Worm (Caenorhabditis elegans) whole organism, L2 larva: ENCODE measurements around the gene srj-54.

ENCODE experiments used
- C34F6.9 ChIP-seq: fragments of 150-350 bp; optimal IDR thresholded peaks from 2 replicates; lab custom pipeline; 2014; ENCODE audit warnings: missing biosample characterization, missing genetic modification characterization
- F13H6.1 ChIP-seq: sonication (generic microtip); optimal IDR thresholded peaks from 2 replicates; lab custom pipeline; 2016; ENCODE audit warnings: missing genetic modification characterization, missing compliant biosample characterization
- R02D3.7 ChIP-seq: fragments of 150-350 bp; optimal IDR thresholded peaks from 2 replicates; lab custom pipeline; 2014; ENCODE audit warnings: missing biosample characterization, missing genetic modification characterization
- Y55F3AM.14 ChIP-seq: fragments of 200-800 bp; sonication (Bioruptor generic); optimal IDR thresholded peaks from 2 replicates; lab custom pipeline; 2018; ENCODE audit warnings: mild to moderate bottlenecking, missing genetic modification characterization, missing compliant biosample characterization
- ZK546.5 ChIP-seq: sonication (generic microtip); optimal IDR thresholded peaks from 2 replicates; lab custom pipeline; 2017; ENCODE audit warnings: missing biosample characterization, missing genetic modification characterization
- alr-1 ChIP-seq: fragments of 150-350 bp; optimal IDR thresholded peaks from 2 replicates; lab custom pipeline; 2014; ENCODE audit warnings: missing biosample characterization, missing genetic modification characterization
- aly-2 ChIP-seq: fragments of 150-350 bp; optimal IDR thresholded peaks from 2 replicates; lab custom pipeline; 2014; ENCODE audit warnings: missing biosample characterization, missing genetic modification characterization
- ama-1 ChIP-seq: fragments of 150-350 bp; optimal IDR thresholded peaks from 2 replicates; lab custom pipeline; 2018; ENCODE audit warnings: inconsistent platforms
- blmp-1 ChIP-seq: sonication (generic microtip); optimal IDR thresholded peaks from 2 replicates; lab custom pipeline; 2017; ENCODE audit warnings: missing genetic modification characterization, mild to moderate bottlenecking, missing compliant biosample characterization, antibody characterized with exemption, moderate library complexity; ENCODE audit not compliant: insufficient read depth
- ceh-82 ChIP-seq: fragments of 150-350 bp; optimal IDR thresholded peaks from 2 replicates; lab custom pipeline; 2014; ENCODE audit warnings: missing biosample characterization, missing genetic modification characterization
- crh-2 ChIP-seq: sonication (generic microtip); optimal IDR thresholded peaks from 2 replicates; lab custom pipeline; 2017; ENCODE audit warnings: missing biosample characterization, missing genetic modification characterization
- dmd-4 ChIP-seq: sonication (generic microtip); optimal IDR thresholded peaks from 2 replicates; lab custom pipeline; 2017; ENCODE audit warnings: missing biosample characterization, missing genetic modification characterization
- egl-27 ChIP-seq: sonication (generic microtip); optimal IDR thresholded peaks from 3 replicates; lab custom pipeline; 2017; ENCODE audit warnings: missing biosample characterization, missing genetic modification reagents, missing genetic modification characterization
- elt-1 ChIP-seq: fragments of 150-350 bp; optimal IDR thresholded peaks from 2 replicates; lab custom pipeline; 2014; ENCODE audit warnings: missing biosample characterization, missing genetic modification characterization
- elt-3 ChIP-seq: sonication (generic microtip); optimal IDR thresholded peaks from 2 replicates; lab custom pipeline; 2017; ENCODE audit warnings: missing biosample characterization, missing genetic modification characterization
- fos-1 ChIP-seq: fragments of 150-350 bp; optimal IDR thresholded peaks from 2 replicates; lab custom pipeline; 2014; ENCODE audit warnings: missing biosample characterization, missing genetic modification characterization
- gmeb-1 ChIP-seq: fragments of 150-350 bp; optimal IDR thresholded peaks from 2 replicates; lab custom pipeline; 2014; ENCODE audit warnings: missing biosample characterization, missing genetic modification characterization
- lin-11 ChIP-seq: fragments of 150-350 bp; sonication (generic microtip); optimal IDR thresholded peaks from 2 replicates; lab custom pipeline; 2014; ENCODE audit warnings: missing biosample characterization, missing genetic modification characterization, inconsistent platforms, mixed read lengths
- lin-13 ChIP-seq: fragments of 150-350 bp; optimal IDR thresholded peaks from 2 replicates; lab custom pipeline; 2014; ENCODE audit warnings: missing biosample characterization, missing genetic modification reagents, missing genetic modification characterization
- mbf-1 ChIP-seq: sonication (generic microtip); optimal IDR thresholded peaks from 2 replicates; lab custom pipeline; 2017; ENCODE audit warnings: missing biosample characterization, missing genetic modification characterization
- mdl-1 ChIP-seq, 2 experiments: fragments of 150-350 bp in 1 of 2; sonication (generic microtip) in 1 of 2; optimal IDR thresholded peaks; 2 replicates each; lab custom pipeline; 2017; ENCODE audit warnings: missing biosample characterization in 2 of 2, missing genetic modification characterization in 2 of 2
- nhr-11 ChIP-seq: fragments of 150-350 bp; optimal IDR thresholded peaks from 2 replicates; lab custom pipeline; 2014; ENCODE audit warnings: missing biosample characterization, missing genetic modification characterization
- nhr-12 ChIP-seq: fragments of 150-350 bp; optimal IDR thresholded peaks from 2 replicates; lab custom pipeline; 2014; ENCODE audit warnings: missing biosample characterization, missing genetic modification characterization
- nhr-21 ChIP-seq: fragments of 150-350 bp; optimal IDR thresholded peaks from 2 replicates; lab custom pipeline; 2014; ENCODE audit warnings: missing biosample characterization, missing genetic modification characterization
- nhr-23 ChIP-seq: fragments of 150-350 bp; optimal IDR thresholded peaks from 2 replicates; lab custom pipeline; 2014; ENCODE audit warnings: missing biosample characterization, missing genetic modification reagents, missing genetic modification characterization
- nhr-25 ChIP-seq: fragments of 150-350 bp; sonication (generic microtip); optimal IDR thresholded peaks from 3 replicates; lab custom pipeline; 2014; ENCODE audit warnings: missing biosample characterization, missing genetic modification characterization
- peb-1 ChIP-seq: fragments of 150-350 bp; optimal IDR thresholded peaks from 2 replicates; lab custom pipeline; 2014; ENCODE audit warnings: missing biosample characterization, missing genetic modification characterization
- sem-4 ChIP-seq: fragments of 150-350 bp; optimal IDR thresholded peaks from 2 replicates; lab custom pipeline; 2014; ENCODE audit warnings: missing biosample characterization, missing genetic modification reagents, missing genetic modification characterization
- skn-1 ChIP-seq: sonication (generic microtip); optimal IDR thresholded peaks from 2 replicates; lab custom pipeline; 2017; ENCODE audit warnings: missing biosample characterization, missing genetic modification characterization
- unc-39 ChIP-seq: fragments of 150-350 bp; optimal IDR thresholded peaks from 2 replicates; lab custom pipeline; 2014; ENCODE audit warnings: missing biosample characterization, missing genetic modification characterization
- unc-55 ChIP-seq: fragments of 150-350 bp; sonication (generic microtip); optimal IDR thresholded peaks from 3 replicates; lab custom pipeline; 2014; ENCODE audit warnings: missing biosample characterization, missing genetic modification reagents, missing genetic modification characterization
- unc-62 ChIP-seq: fragments of 150-350 bp; optimal IDR thresholded peaks from 2 replicates; lab custom pipeline; 2014; ENCODE audit warnings: missing biosample characterization, missing genetic modification reagents, missing genetic modification characterization
- ztf-1 ChIP-seq: fragments of 200-800 bp; sonication (Bioruptor generic); conservative IDR thresholded peaks from 2 replicates; pipeline ENCODE4 v1.3.6; 2022; ENCODE audit warnings: missing genetic modification characterization, missing compliant biosample characterization
- ztf-11 ChIP-seq: sonication (generic microtip); optimal IDR thresholded peaks from 2 replicates; lab custom pipeline; 2017; ENCODE audit warnings: missing biosample characterization, missing genetic modification characterization
- ztf-4 ChIP-seq: fragments of 150-350 bp; optimal IDR thresholded peaks from 2 replicates; lab custom pipeline; 2014; ENCODE audit warnings: missing biosample characterization, missing genetic modification characterization

srj-54 gene

DNA sequence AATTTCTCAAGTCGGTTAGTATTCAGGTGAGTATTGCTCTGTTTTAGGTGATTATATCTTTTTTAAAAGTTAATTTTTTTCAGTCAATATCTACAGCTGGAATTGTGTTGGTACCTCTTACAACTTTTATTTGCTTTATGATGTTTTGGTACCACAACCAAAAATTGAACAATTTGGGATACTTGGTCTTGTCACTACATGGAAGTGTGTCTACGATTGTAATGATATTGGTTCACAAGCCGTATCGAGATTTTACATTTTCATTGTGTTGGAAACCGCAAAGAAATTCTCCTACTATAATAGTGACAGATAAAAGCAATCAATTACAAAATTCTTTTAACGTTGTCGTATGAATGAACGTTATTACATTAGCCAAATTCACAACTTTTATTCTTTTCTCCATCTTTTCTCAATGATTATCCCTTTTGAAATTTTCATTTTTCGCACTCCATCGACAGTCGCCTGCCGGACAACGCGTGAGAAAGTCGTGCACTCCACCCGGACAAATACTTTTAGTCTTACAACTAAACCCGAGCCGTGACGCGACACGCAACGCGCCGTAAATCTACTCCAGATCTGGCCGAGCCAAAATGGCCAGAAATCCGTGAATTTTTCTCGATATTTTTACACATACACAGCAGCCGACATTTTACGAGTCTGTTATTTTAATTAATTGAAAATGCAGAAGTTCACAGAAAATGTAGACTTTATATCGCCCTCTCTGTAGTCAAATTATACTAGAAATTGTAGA, 12.3 kb upstream of the srj-54 start:
- TF ChIP-seq blmp-1 (no peak), C34F6.9 (tag; lab: Kevin White, UChicago) (no peak), ztf-1 (GFP tag; lab: Robert Waterston, UW) (no peak), nhr-21 (tag; lab: Kevin White, UChicago) (no peak), nhr-11 (no peak), elt-3 (no peak), elt-1 (no peak), ceh-82 (tag; lab: Kevin White, UChicago) (no peak), fos-1 (no peak), ztf-4 (no peak), unc-62 (GFP tag; lab: Kevin White, UChicago) (no peak), nhr-12 (tag; lab: Kevin White, UChicago) (no peak), crh-2 (tag; lab: Kevin White, UChicago) (no peak), alr-1 (no peak)
- TF ChIP-seq, all 48 proteins: peak for 0

DNA sequence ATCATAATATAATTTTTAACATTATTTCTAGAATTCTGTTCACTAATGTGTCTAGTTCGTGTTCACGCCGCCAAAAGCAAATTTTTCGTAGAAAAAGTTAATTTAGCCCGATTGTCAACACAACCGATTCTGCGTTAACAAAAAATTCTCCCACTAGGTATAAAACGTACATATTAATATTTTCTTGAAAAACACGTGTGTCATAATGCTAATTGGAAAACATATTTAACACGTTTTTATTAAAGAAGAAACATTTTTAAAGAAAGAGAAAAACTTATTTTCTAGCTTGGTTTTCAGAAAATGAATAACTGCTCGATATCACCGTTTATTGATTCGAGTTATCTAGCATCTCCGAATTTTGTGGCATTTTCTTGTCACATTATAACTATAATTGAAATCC, 10.5 kb upstream of the srj-54 start, which contains the start of gene srh-243:
TSS of gene srh-243 (plus strand) at position 301 of the 400 bp plus-strand sequence.
- no peak for TF ChIP-seq ztf-4
- TF ChIP-seq elt-1 = no peak
- no peak for TF ChIP-seq gmeb-1 (tag; lab: Kevin White, UChicago)
- no peak for TF ChIP-seq lin-11 (tag; lab: Kevin White, UChicago)
- TF ChIP-seq nhr-11 = no peak
- TF ChIP-seq mdl-1 (tag; optimal IDR thresholded peaks at IDR 0.05; lab: Kevin White, UChicago) = no peak
- TF ChIP-seq C34F6.9 (tag; lab: Kevin White, UChicago) = no peak
- no peak for TF ChIP-seq Y55F3AM.14 (GFP tag; lab: Kevin White, UChicago)
- no peak for TF ChIP-seq ztf-11 (tag; lab: Kevin White, UChicago)
- no peak for TF ChIP-seq lin-13 (GFP tag; lab: Kevin White, UChicago)
- no peak for TF ChIP-seq peb-1
- no peak for TF ChIP-seq mbf-1 (tag; lab: Kevin White, UChicago)
- no peak for TF ChIP-seq ztf-1 (GFP tag; lab: Robert Waterston, UW)

DNA sequence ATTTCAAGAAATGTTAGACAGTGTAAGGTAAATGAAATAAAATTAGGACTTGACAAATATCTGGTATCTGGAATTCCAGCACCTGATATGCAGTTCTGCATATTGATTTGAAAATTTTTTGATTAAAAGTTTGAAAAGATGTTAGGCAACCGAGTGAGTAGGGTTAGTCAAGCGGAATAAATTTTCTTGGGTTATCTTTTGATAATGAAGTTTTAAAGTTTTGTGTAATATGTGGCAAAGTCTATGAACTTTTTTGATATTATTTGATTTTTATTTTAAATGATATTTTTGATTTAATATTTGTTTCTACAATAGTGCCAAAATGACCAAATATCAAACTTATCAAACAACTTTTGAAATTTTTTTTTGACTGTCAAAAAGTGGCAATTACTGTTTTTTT, 9.9 kb upstream of the srj-54 start, which contains the start of gene srh-241:
TSS of gene srh-241 (minus strand) at position 101 of the 400 bp plus-strand sequence.
- TF ChIP-seq aly-2 (tag; lab: Kevin White, UChicago) = no peak

DNA sequence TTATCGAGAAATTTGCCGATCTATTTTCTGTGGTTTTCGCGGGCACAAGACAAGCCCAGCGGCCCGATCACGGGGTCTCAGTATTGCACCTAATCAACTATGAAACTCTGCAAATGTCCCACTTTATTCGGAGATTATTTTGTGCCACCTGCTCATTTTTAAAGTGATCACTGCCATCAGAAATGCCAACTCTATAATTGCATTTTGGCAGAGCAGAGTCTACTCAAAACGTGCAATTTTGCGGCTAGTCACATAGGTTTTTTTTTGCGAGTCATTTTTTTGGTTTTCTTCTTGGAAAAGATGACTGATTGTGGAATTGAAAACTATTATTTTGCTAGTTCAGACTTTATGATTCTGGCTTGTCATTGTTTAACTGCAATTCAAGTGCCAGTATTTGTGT, 5.3 kb upstream of the srj-54 start, which contains the start of gene srh-240:
TSS of gene srh-240 (plus strand) at position 301 of the 400 bp plus-strand sequence.
- no peak for TF ChIP-seq R02D3.7
- no peak for TF ChIP-seq ZK546.5
- TF ChIP-seq skn-1 (tag; lab: Kevin White, UChicago) = no peak
- TF ChIP-seq mdl-1 (tag; optimal IDR thresholded peaks at IDR 0.05; lab: Kevin White, UChicago) = no peak
- no peak for TF ChIP-seq ztf-1 (GFP tag; lab: Robert Waterston, UW)
- TF ChIP-seq fos-1 = no peak
- no peak for TF ChIP-seq nhr-25
- TF ChIP-seq unc-55 (GFP tag; lab: Kevin White, UChicago) = no peak
- no peak for TF ChIP-seq aly-2 (tag; lab: Kevin White, UChicago)
- no peak for TF ChIP-seq ztf-11 (tag; lab: Kevin White, UChicago)
- TF ChIP-seq sem-4 = no peak
- no peak for TF ChIP-seq lin-11 (tag; lab: Kevin White, UChicago)
- no peak for TF ChIP-seq ama-1 (lab: Kevin White, UChicago)
- no peak for TF ChIP-seq unc-39 (tag; lab: Kevin White, UChicago)
- TF ChIP-seq F13H6.1 = no peak
- no peak for TF ChIP-seq alr-1
- no peak for TF ChIP-seq nhr-23
- TF ChIP-seq nhr-11 = no peak
- TF ChIP-seq elt-3 = no peak

DNA sequence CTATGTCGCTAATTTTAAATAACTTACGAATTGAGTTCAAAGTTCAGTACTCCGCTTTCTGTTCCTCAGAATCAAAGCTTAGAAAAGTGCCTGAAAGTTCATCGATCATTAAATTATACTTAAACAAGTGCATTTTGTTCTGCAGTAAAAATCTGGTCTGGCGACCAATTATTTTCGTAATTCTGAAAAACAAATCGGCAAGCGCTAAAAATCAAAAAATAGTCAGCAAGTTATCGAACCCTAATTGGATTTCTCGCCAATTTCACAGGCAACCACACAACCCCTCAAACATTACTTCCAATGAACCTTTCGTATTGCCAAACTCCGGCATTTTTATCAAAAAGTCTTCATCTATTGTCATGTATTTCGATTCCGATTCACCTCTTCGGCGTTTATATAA, 3.4 kb upstream of the srj-54 start, which contains the start of gene srh-272:
TSS of gene srh-272 (plus strand) at position 301 of the 400 bp plus-strand sequence.
- no peak for TF ChIP-seq dmd-4 (tag; lab: Kevin White, UChicago)
- TF ChIP-seq egl-27 (tag; lab: Kevin White, UChicago) = no peak
